Fruit fly (Drosophila melanogaster): ENCODE measurements around the gene Prat2.

The Prat2 gene

DNA sequence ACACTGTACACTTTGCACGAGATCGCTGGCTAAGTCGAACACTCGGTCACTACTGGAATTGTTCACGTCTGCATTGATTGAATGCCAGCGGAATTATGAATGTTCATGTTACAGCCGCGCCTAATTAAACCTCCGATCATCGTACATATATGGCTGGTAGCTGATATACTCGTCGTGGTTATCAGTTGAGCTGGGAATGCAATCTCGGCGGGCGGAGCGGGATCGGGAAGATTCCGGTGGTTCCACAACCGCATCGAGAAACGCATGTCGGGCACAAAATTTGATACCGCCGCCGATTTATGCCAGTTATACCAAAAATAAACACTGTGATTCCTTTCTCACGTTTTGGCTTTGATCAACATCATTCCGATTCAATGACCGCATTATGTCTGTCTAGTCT is at the start of gene Prat2:
Gene Prat2 (minus strand): TSS at position 101 of the 400 bp plus-strand sequence.
- TF ChIP-seq Myc (optimal IDR thresholded peaks at IDR 0.05) (no peak), psq (optimal IDR thresholded peaks at IDR 0.05) (no peak), insv (optimal IDR thresholded peaks at IDR 0.05) (no peak), ttk (optimal IDR thresholded peaks at IDR 0.05) (no peak), h (optimal IDR thresholded peaks at IDR 0.05) (no peak), Sin3A (optimal IDR thresholded peaks at IDR 0.05) (no peak)

DNA sequence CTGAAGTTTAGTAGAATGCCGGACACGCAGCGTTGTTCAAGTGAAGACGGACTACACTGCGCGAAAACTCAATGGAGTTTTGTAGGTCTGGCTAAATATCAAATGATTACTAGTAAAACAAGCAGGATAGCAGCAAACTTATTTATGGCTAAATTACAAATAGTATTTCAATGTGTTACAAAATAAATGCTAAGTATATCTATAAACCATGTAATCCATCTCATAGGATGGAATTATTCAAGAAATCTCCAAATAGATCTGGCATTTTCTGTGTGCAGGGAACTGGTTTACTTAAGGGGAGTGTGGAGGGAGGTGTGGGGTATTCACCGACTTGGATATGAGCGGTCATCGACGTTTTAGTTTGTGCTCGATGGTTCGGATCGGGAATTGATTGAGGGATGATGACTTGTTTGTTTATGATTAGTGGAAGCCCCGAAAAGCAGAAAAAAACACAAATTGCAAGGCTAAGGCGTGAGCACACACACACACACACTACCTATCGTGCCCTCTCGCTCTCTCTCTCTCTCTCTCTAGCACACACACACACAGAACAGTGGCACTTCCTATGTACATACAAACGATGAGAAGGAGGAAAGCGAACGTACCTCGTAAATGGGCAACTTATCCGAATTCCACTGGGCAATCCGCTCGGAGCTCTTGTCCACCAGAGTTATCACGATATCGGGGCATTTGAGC is 49.3 kb upstream of the Prat2 start:
- TF ChIP-seq ttk (optimal IDR thresholded peaks at IDR 0.05), result no peak
- TF ChIP-seq h (optimal IDR thresholded peaks at IDR 0.05), result no peak
- no peak for TF ChIP-seq insv (optimal IDR thresholded peaks at IDR 0.05)
- no peak for TF ChIP-seq Myc (optimal IDR thresholded peaks at IDR 0.05)
- TF ChIP-seq Sin3A (optimal IDR thresholded peaks at IDR 0.05), result no peak
- no peak for TF ChIP-seq psq (optimal IDR thresholded peaks at IDR 0.05)

dm6 chr3L:6963175-6963574 is 48.5 kb upstream of the Prat2 start:
- TF ChIP-seq insv (optimal IDR thresholded peaks at IDR 0.05) (no peak), Sin3A (optimal IDR thresholded peaks at IDR 0.05) (no peak), psq (optimal IDR thresholded peaks at IDR 0.05) (no peak), h (optimal IDR thresholded peaks at IDR 0.05) (no peak), Myc (optimal IDR thresholded peaks at IDR 0.05) (no peak), ttk (optimal IDR thresholded peaks at IDR 0.05) (no peak)

dm6 chr3L:6961992-6962570 is 47.4 kb upstream of the Prat2 start:
- TF ChIP-seq h (optimal IDR thresholded peaks at IDR 0.05), result no peak
- TF ChIP-seq Sin3A (optimal IDR thresholded peaks at IDR 0.05), result no peak
- no peak for TF ChIP-seq psq (optimal IDR thresholded peaks at IDR 0.05)
- TF ChIP-seq ttk (optimal IDR thresholded peaks at IDR 0.05), result no peak
- no peak for TF ChIP-seq insv (optimal IDR thresholded peaks at IDR 0.05)
- no peak for TF ChIP-seq Myc (optimal IDR thresholded peaks at IDR 0.05)

- TF ChIP-seq psq (optimal IDR thresholded peaks at IDR 0.05) (no peak), insv (optimal IDR thresholded peaks at IDR 0.05) (no peak), Myc (optimal IDR thresholded peaks at IDR 0.05) (no peak), ttk (optimal IDR thresholded peaks at IDR 0.05) (no peak), h (optimal IDR thresholded peaks at IDR 0.05) (no peak), Sin3A (optimal IDR thresholded peaks at IDR 0.05) (no peak)
These were observed 43.2 kb upstream of the Prat2 start, which contains the start of the genes Uqcc1 and Surf1 for dm6 chr3L:6957753-6958420. Uqcc1 (minus strand) TSS chr3L:6958108. Surf1 (plus strand) TSS chr3L:6958346.

dm6 chr3L:6955254-6956229 is 40.9 kb upstream of the Prat2 start, which contains the start of the genes CG10077 and CG9948:
CG10077 (minus strand) TSS chr3L:6955904.
CG9948 (plus strand) TSS chr3L:6955991.
- TF ChIP-seq insv (optimal IDR thresholded peaks at IDR 0.05), result no peak
- no peak for TF ChIP-seq h (optimal IDR thresholded peaks at IDR 0.05)
- no peak for TF ChIP-seq Myc (optimal IDR thresholded peaks at IDR 0.05)
- TF ChIP-seq Sin3A (optimal IDR thresholded peaks at IDR 0.05), result no peak
- no peak for TF ChIP-seq ttk (optimal IDR thresholded peaks at IDR 0.05)
- TF ChIP-seq psq (optimal IDR thresholded peaks at IDR 0.05), result no peak

DNA sequence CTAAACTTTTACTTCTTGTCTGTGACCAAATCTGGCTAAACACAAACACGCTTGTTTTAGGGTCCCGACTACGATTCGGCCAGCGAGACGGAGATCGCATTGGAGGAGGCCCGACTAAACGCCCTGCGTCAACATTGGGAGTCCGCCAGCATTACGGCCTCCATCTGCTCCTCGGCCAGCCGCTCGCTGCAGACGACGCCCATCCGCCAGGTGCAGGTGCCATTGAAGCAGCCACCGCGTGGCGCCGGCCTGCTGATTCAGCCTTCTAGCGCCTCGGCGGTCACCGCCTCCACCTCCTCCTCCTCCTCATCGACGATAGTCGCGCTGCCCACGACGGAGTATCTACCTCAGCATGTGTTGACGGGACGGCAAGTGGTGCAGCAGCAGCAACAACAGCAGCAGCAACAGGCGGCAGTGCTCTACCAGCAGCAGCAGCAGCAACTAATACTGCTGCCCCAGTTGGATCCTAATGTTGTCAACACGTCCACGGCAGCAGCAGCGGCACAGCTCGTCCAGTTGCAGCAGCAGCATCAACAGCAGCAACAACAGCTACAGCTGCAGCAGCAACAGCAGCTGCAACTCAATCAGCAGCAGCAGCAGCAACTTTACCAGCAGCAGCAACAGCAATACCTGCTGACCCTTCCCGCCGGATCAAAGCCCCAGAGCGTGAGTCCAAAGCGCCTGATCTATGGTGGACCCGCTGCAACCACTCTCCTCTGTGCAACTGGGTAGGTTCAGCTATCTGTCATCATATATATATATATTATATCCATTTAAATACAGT is 32.7 kb upstream of the Prat2 start:
- no peak for TF ChIP-seq Myc (optimal IDR thresholded peaks at IDR 0.05)
- TF ChIP-seq Sin3A (optimal IDR thresholded peaks at IDR 0.05), result no peak
- no peak for TF ChIP-seq ttk (optimal IDR thresholded peaks at IDR 0.05)
- no peak for TF ChIP-seq psq (optimal IDR thresholded peaks at IDR 0.05)
- no peak for TF ChIP-seq insv (optimal IDR thresholded peaks at IDR 0.05)
- no peak for TF ChIP-seq h (optimal IDR thresholded peaks at IDR 0.05)

- no peak for TF ChIP-seq ttk (optimal IDR thresholded peaks at IDR 0.05)
- no peak for TF ChIP-seq insv (optimal IDR thresholded peaks at IDR 0.05)
- TF ChIP-seq Myc (optimal IDR thresholded peaks at IDR 0.05), result no peak
- no peak for TF ChIP-seq psq (optimal IDR thresholded peaks at IDR 0.05)
- no peak for TF ChIP-seq Sin3A (optimal IDR thresholded peaks at IDR 0.05)
- no peak for TF ChIP-seq h (optimal IDR thresholded peaks at IDR 0.05)
These were observed 30.7 kb upstream of the Prat2 start for dm6 chr3L:6945357-6945756.

- TF ChIP-seq Sin3A (optimal IDR thresholded peaks at IDR 0.05) (no peak), Myc (optimal IDR thresholded peaks at IDR 0.05) (no peak), h (optimal IDR thresholded peaks at IDR 0.05) (no peak), insv (optimal IDR thresholded peaks at IDR 0.05) (no peak), psq (optimal IDR thresholded peaks at IDR 0.05) (no peak), ttk (optimal IDR thresholded peaks at IDR 0.05) (no peak)
These were observed 29.3 kb upstream of the Prat2 start for dm6 chr3L:6943948-6944319.

DNA sequence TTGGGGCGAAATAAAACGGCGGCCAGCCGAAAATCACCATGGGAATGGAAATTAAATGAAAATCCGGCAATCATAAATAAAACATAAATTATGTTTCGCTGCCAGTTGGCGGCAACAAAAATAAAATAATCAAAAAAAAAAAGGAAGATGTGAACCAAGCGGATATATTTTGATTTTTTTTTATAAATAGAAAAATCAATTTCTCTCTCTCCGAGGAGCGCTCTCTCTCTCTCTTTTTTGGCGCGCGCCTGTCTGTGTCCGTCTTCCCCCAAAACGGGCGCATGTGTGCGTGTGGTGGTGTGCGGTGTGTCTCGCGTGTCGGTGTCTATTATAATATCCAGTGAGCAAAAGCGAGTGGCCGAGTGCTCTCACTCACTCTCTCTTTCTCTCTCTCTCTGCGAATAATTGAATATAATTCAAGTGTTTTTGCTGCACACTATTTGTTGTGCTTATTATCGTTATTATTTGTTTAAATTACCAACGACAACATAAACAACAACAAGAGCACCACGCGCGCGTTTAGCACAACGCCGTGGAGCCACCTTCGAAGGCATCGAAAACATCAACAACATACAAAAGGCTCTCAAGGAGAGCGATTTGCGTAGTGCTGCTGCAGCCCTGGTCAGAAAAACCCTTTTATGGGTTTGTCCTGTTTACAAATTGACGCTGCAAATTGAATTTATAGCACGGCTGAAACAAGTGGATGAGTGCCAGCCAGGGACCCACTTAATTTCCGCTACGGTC is 28.7 kb upstream of the Prat2 start:
- no peak for TF ChIP-seq Myc (optimal IDR thresholded peaks at IDR 0.05)
- TF ChIP-seq psq (optimal IDR thresholded peaks at IDR 0.05), result no peak
- TF ChIP-seq ttk (optimal IDR thresholded peaks at IDR 0.05), result no peak
- TF ChIP-seq insv (optimal IDR thresholded peaks at IDR 0.05), result no peak
- TF ChIP-seq Sin3A (optimal IDR thresholded peaks at IDR 0.05), result no peak
- TF ChIP-seq h (optimal IDR thresholded peaks at IDR 0.05), result no peak

All from Kc167 (cell line).